Fruit fly (Drosophila melanogaster): ENCODE data around the gene VAChT.
A peak's percentile ranks its signal among the peaks of the same experiment; 100 is the strongest.

The VAChT gene

DNA sequence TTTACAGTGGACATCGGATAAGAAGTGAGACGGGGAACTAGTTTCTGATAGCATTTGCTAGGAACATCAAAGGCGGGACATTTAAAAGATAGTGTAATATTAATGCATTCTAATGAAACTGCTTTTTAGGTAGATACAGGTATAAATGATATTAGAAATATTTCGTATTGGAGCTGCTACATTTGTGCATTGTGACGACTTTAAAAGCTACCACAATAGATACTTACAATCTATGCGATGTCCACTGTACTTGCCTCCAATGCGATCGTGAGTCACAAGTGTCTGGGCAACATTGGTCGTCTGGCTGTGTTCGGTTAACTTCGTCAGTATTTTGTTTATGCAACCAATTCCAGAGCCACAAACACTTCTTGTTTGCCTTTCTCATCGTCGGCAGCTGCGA, 35.5 kb upstream of the VAChT start (continued):
- TF ChIP-seq ewg (GFP tag; optimal IDR thresholded peaks at IDR 0.05) (no peak), CG4328 (GFP tag; optimal IDR thresholded peaks at IDR 0.05) (no peak), GATAe (GFP tag; conservative IDR thresholded peaks at IDR 0.05) (no peak), CG6765 (GFP tag; optimal IDR thresholded peaks at IDR 0.05) (no peak), CG11456 (GFP tag; IDR thresholded peaks at IDR 0.05) (no peak), CG11504 (tag; optimal IDR thresholded peaks at IDR 0.05) (peak; percentile 67), tgo (GFP tag; IDR thresholded peaks at IDR 0.05) (peak; percentile 43; the same call in 2 of the 3 replicates), bsh (GFP tag; optimal IDR thresholded peaks at IDR 0.05) (peak; percentile 28 to 37), CG13624 (GFP tag; optimal IDR thresholded peaks at IDR 0.05) (no peak), Drgx (GFP tag; IDR thresholded peaks at IDR 0.05) (peak; percentile 82), CG4820 (GFP tag; optimal IDR thresholded peaks at IDR 0.05) (no peak), CG11398 (GFP tag; optimal IDR thresholded peaks at IDR 0.05) (no peak), Dip2 (GFP tag; IDR thresholded peaks at IDR 0.05) (no peak), HmgZ (tag; optimal IDR thresholded peaks at IDR 0.05) (no peak), CG10979 (tag; optimal IDR thresholded peaks at IDR 0.05) (peak; percentile 2), CG8924 (tag; optimal IDR thresholded peaks at IDR 0.05) (no peak), slou (GFP tag; optimal IDR thresholded peaks at IDR 0.05) (no peak), Poxn (GFP tag; IDR thresholded peaks at IDR 0.05) (no peak), Atf-2 (GFP tag; optimal IDR thresholded peaks at IDR 0.05) (no peak), CG18476 (GFP tag; optimal IDR thresholded peaks at IDR 0.05) (no peak), CG9817 (tag; optimal IDR thresholded peaks at IDR 0.05) (peak; percentile 47), bowl (GFP tag; IDR thresholded peaks at IDR 0.05) (no peak), D19B (GFP tag; optimal IDR thresholded peaks at IDR 0.05) (no peak), corto (GFP tag; optimal IDR thresholded peaks at IDR 0.05) (no peak), twi (tag; optimal IDR thresholded peaks at IDR 0.05) (no peak), CG17186 (GFP tag; optimal IDR thresholded peaks at IDR 0.05) (no peak), Lhr (GFP tag; optimal IDR thresholded peaks at IDR 0.05) (no peak), Oaz (GFP tag; IDR thresholded peaks at IDR 0.05) (no peak), Dref (GFP tag; IDR thresholded peaks at IDR 0.05) (no peak), jigr1 (GFP tag; IDR thresholded peaks at IDR 0.05) (no peak), CG2120 (GFP tag; optimal IDR thresholded peaks at IDR 0.05) (peak; percentile 40), Nf-YA (GFP tag; IDR thresholded peaks at IDR 0.05) (no peak), Opbp (GFP tag; IDR thresholded peaks at IDR 0.05; ENCODE audit: partially characterized antibody) (no peak), oc (tag; optimal IDR thresholded peaks at IDR 0.05) (no peak), Sry-δ (GFP tag; optimal IDR thresholded peaks at IDR 0.05) (no peak), Blimp-1 (GFP tag; optimal IDR thresholded peaks at IDR 0.05) (peak; percentile 5), zen2 (GFP tag; IDR thresholded peaks at IDR 0.05; ENCODE audit: partially characterized antibody) (no peak), CG12219 (GFP tag; optimal IDR thresholded peaks at IDR 0.05) (no peak), pfk (GFP tag; optimal IDR thresholded peaks at IDR 0.05) (no peak), gcm (GFP tag; optimal IDR thresholded peaks at IDR 0.05) (no peak), Antp (GFP tag; optimal IDR thresholded peaks at IDR 0.05) (no peak), CG11247 (GFP tag; IDR thresholded peaks at IDR 0.05) (no peak), Ptx1 (GFP tag; IDR thresholded peaks at IDR 0.05) (peak; percentile 43), NfI (GFP tag; optimal IDR thresholded peaks at IDR 0.05) (peak; percentile 0), psq (GFP tag; optimal IDR thresholded peaks at IDR 0.05) (no peak), Ravus (GFP tag; IDR thresholded peaks at IDR 0.05) (no peak), ken (GFP tag; IDR thresholded peaks at IDR 0.05) (no peak), CG3995 (GFP tag; optimal IDR thresholded peaks at IDR 0.05) (no peak), CG9727 (GFP tag; optimal IDR thresholded peaks at IDR 0.05) (no peak), CG12155 (GFP tag; optimal IDR thresholded peaks at IDR 0.05) (no peak), slbo (GFP tag; IDR thresholded peaks at IDR 0.05) (peak; percentile 48), CHES-1-like (GFP tag; optimal IDR thresholded peaks at IDR 0.05) (no peak)

All from whole organism, embryonic.